Fruit fly (Drosophila melanogaster) whole organism, embryonic: ENCODE measurements around the gene CG2540.

ENCODE experiments used
- Atf6 ChIP-seq: fragments of 200-800 bp; sonication (Bioruptor generic); IDR thresholded peaks from 2 replicates; pipeline ENCODE4 v1.3.6; 2022; ENCODE audit warnings: missing biosample characterization, missing genetic modification characterization
- B-H2 ChIP-seq: fragments of 200-800 bp; sonication (Bioruptor generic); optimal IDR thresholded peaks from 2 replicates; lab custom pipeline; 2018; ENCODE audit warnings: missing biosample characterization, mild to moderate bottlenecking, missing genetic modification characterization
- CG10147 ChIP-seq: fragments of 200-800 bp; sonication (Bioruptor generic); optimal IDR thresholded peaks from 2 replicates; lab custom pipeline; 2019; ENCODE audit warnings: missing biosample characterization, mild to moderate bottlenecking, missing genetic modification characterization, moderate library complexity
- CG10431 ChIP-seq: fragments of 200-800 bp; sonication (Bioruptor generic); optimal IDR thresholded peaks from 3 replicates; lab custom pipeline; 2018; ENCODE audit warnings: missing biosample characterization, mild to moderate bottlenecking, missing genetic modification characterization
- CG10543 ChIP-seq: fragments of 200-800 bp; sonication (Bioruptor generic); optimal IDR thresholded peaks from 3 replicates; lab custom pipeline; 2017; ENCODE audit warnings: missing biosample characterization, mild to moderate bottlenecking, missing genetic modification characterization, moderate library complexity
- CG14710 ChIP-seq: fragments of 200-800 bp; sonication (Bioruptor generic); optimal IDR thresholded peaks from 3 replicates; lab custom pipeline; 2019; ENCODE audit warnings: missing biosample characterization, mild to moderate bottlenecking, missing genetic modification characterization, moderate library complexity
- CG17385 ChIP-seq: fragments of 200-800 bp; sonication (Bioruptor generic); optimal IDR thresholded peaks from 3 replicates; lab custom pipeline; 2018; ENCODE audit warnings: missing biosample characterization, mild to moderate bottlenecking, missing genetic modification characterization
- CG31441 ChIP-seq: fragments of 200-800 bp; sonication (Bioruptor generic); IDR thresholded peaks from 2 replicates; pipeline ENCODE4 v1.3.6; 2022; ENCODE audit warnings: missing biosample characterization, missing genetic modification characterization
- CG3281 ChIP-seq: fragments of 200-800 bp; sonication (Bioruptor generic); optimal IDR thresholded peaks from 3 replicates; lab custom pipeline; 2017; ENCODE audit warnings: missing biosample characterization, mild to moderate bottlenecking, missing genetic modification characterization
- CG34376 ChIP-seq: fragments of 200-800 bp; sonication (Bioruptor generic); optimal IDR thresholded peaks from 2 replicates; lab custom pipeline; 2018; ENCODE audit warnings: missing biosample characterization, mild to moderate bottlenecking, missing genetic modification characterization
- CG6689 ChIP-seq: fragments of 200-800 bp; sonication (Bioruptor generic); IDR thresholded peaks from 2 replicates; pipeline ENCODE4 v1.3.6; 2022; ENCODE audit warnings: missing biosample characterization, missing genetic modification characterization
- CG6791 ChIP-seq: fragments of 200-800 bp; sonication (Bioruptor generic); IDR thresholded peaks from 3 replicates; pipeline ENCODE4 v1.3.6; 2022; ENCODE audit warnings: missing biosample characterization, missing genetic modification characterization; ENCODE audit not compliant: partially characterized antibody
- CG7357 ChIP-seq: fragments of 200-800 bp; sonication (Bioruptor generic); IDR thresholded peaks from 3 replicates; pipeline ENCODE4 v1.3.6; 2022; ENCODE audit warnings: missing biosample characterization, missing genetic modification characterization
- CG7372 ChIP-seq: fragments of 200-800 bp; sonication (Bioruptor generic); IDR thresholded peaks from 2 replicates; pipeline ENCODE4 v1.3.6; 2022; ENCODE audit warnings: missing biosample characterization, missing genetic modification characterization
- CG8290 ChIP-seq, 3 experiments: fragments of 200-800 bp; sonication (Bioruptor generic); optimal IDR thresholded peaks; 2 replicates each; lab custom pipeline; 2016 to 2019; ENCODE audit warnings: missing biosample characterization in 3 of 3, missing genetic modification characterization in 3 of 3, mild to moderate bottlenecking in 2 of 3, moderate library complexity in 1 of 3
- CG9797 ChIP-seq: fragments of 200-800 bp; sonication (Bioruptor generic); optimal IDR thresholded peaks from 3 replicates; lab custom pipeline; 2018; ENCODE audit warnings: missing biosample characterization, mild to moderate bottlenecking, missing genetic modification characterization
- D ChIP-seq, 2 experiments: fragments of 200-800 bp in 1 of 2; fragments of >200 bp in 1 of 2; sonication (Bioruptor generic) in 1 of 2; optimal IDR thresholded peaks; 2 replicates in 1 of 2; 3 replicates in 1 of 2; lab custom pipeline; 2017; ENCODE audit warnings: mild to moderate bottlenecking in 1 of 2, missing biosample characterization in 1 of 2, missing genetic modification characterization in 1 of 2, missing genetic modification reagents in 1 of 2
- Dbx ChIP-seq: fragments of 200-800 bp; sonication (Bioruptor generic); IDR thresholded peaks from 3 replicates; pipeline ENCODE4 v1.3.6; 2022; ENCODE audit warnings: missing biosample characterization, missing genetic modification characterization
- Drgx ChIP-seq: fragments of 200-800 bp; sonication (Bioruptor generic); IDR thresholded peaks from 2 replicates; pipeline ENCODE4 v1.3.6; 2022; ENCODE audit warnings: missing biosample characterization, missing genetic modification characterization
- Ets65A ChIP-seq: fragments of 200-800 bp; sonication (Bioruptor generic); peaks from one replicate; lab custom pipeline; 2016; ENCODE audit warnings: missing biosample characterization, missing genetic modification characterization
- Fer1 ChIP-seq: fragments of 200-800 bp; sonication (Bioruptor generic); optimal IDR thresholded peaks from 2 replicates; lab custom pipeline; 2017; ENCODE audit warnings: missing biosample characterization, mild to moderate bottlenecking, missing genetic modification characterization
- GATAe ChIP-seq: fragments of 200-800 bp; sonication (Bioruptor generic); conservative IDR thresholded peaks from 2 replicates; pipeline ENCODE4 v1.3.6; 2022; ENCODE audit warnings: missing biosample characterization, missing genetic modification characterization
- HHEX ChIP-seq: fragments of 200-800 bp; sonication (Bioruptor generic); optimal IDR thresholded peaks from 3 replicates; lab custom pipeline; 2017; ENCODE audit warnings: missing biosample characterization, mild to moderate bottlenecking, missing genetic modification characterization, missing genetic modification reagents
- HmgZ ChIP-seq: fragments of 200-800 bp; sonication (Bioruptor generic); optimal IDR thresholded peaks from 2 replicates; lab custom pipeline; 2018; ENCODE audit warnings: missing biosample characterization, mild to moderate bottlenecking, missing genetic modification characterization
- Hmr ChIP-seq: fragments of 200-800 bp; sonication (Bioruptor generic); optimal IDR thresholded peaks from 3 replicates; lab custom pipeline; 2017; ENCODE audit warnings: mild to moderate bottlenecking, missing biosample characterization, missing genetic modification reagents, missing genetic modification characterization
- Hr78 ChIP-seq, 2 experiments: fragments of 200-800 bp in 1 of 2; fragments of >200 bp in 1 of 2; sonication (Bioruptor generic) in 1 of 2; optimal IDR thresholded peaks; 2 replicates each; lab custom pipeline; 2017 to 2019; ENCODE audit warnings: missing biosample characterization in 2 of 2, missing genetic modification characterization in 2 of 2, mild to moderate bottlenecking in 1 of 2, moderate library complexity in 1 of 2
- Mad ChIP-seq: fragments of 200-800 bp; sonication (Bioruptor generic); optimal IDR thresholded peaks from 2 replicates; lab custom pipeline; 2016; ENCODE audit warnings: missing biosample characterization, missing genetic modification characterization
- Pdp1 ChIP-seq, 2 experiments: fragments of 200-800 bp; sonication (Bioruptor generic); optimal IDR thresholded peaks; 3 replicates each; lab custom pipeline; 2016; ENCODE audit warnings: missing biosample characterization in 2 of 2, missing genetic modification characterization in 2 of 2, mild to moderate bottlenecking in 1 of 2, moderate library complexity in 1 of 2
- Rfx ChIP-seq: fragments of 200-800 bp; sonication (Bioruptor generic); IDR thresholded peaks from 2 replicates; pipeline ENCODE4 v1.3.6; 2022; ENCODE audit warnings: missing biosample characterization, missing genetic modification characterization
- Side ChIP-seq: fragments of 200-800 bp; sonication (Bioruptor generic); optimal IDR thresholded peaks from 2 replicates; lab custom pipeline; 2016; ENCODE audit warnings: missing biosample characterization, missing genetic modification characterization
- Trl ChIP-seq, 3 experiments: fragments of >200 bp in 2 of 3; fragments of 200-800 bp in 1 of 3; sonication (Bioruptor generic) in 1 of 3; optimal IDR thresholded peaks; 2 replicates in 1 of 3; 3 replicates in 2 of 3; lab custom pipeline; 2016 to 2017; ENCODE audit warnings: missing biosample characterization in 1 of 3, missing genetic modification characterization in 1 of 3
- cg ChIP-seq: fragments of 200-800 bp; sonication (Bioruptor generic); optimal IDR thresholded peaks from 3 replicates; lab custom pipeline; 2019; ENCODE audit warnings: missing biosample characterization, mild to moderate bottlenecking, missing genetic modification characterization, moderate library complexity
- crol ChIP-seq: fragments of 200-800 bp; sonication (Bioruptor generic); IDR thresholded peaks from 2 replicates; pipeline ENCODE4 v1.3.6; 2022; ENCODE audit warnings: missing biosample characterization, missing genetic modification characterization
- dm ChIP-seq: fragments of 200-800 bp; sonication (Bioruptor generic); optimal IDR thresholded peaks from 3 replicates; lab custom pipeline; 2016; ENCODE audit warnings: missing biosample characterization, missing genetic modification characterization
- fd3F ChIP-seq: fragments of 200-800 bp; sonication (Bioruptor generic); optimal IDR thresholded peaks from 2 replicates; lab custom pipeline; 2018; ENCODE audit warnings: missing biosample characterization, mild to moderate bottlenecking, missing genetic modification characterization, moderate library complexity
- fu2 ChIP-seq: fragments of 200-800 bp; sonication (Bioruptor generic); optimal IDR thresholded peaks from 2 replicates; lab custom pipeline; 2016; ENCODE audit warnings: missing biosample characterization, missing genetic modification characterization
- gfzf ChIP-seq: fragments of 200-800 bp; sonication (Bioruptor generic); optimal IDR thresholded peaks from 2 replicates; lab custom pipeline; 2016; ENCODE audit warnings: missing biosample characterization, mild to moderate bottlenecking, missing genetic modification characterization, moderate library complexity
- kni ChIP-seq: fragments of 200-800 bp; sonication (Bioruptor generic); optimal IDR thresholded peaks from 3 replicates; lab custom pipeline; 2017; ENCODE audit warnings: mild to moderate bottlenecking, missing biosample characterization, missing genetic modification reagents, missing genetic modification characterization
- maf-S ChIP-seq: fragments of 200-800 bp; sonication (Bioruptor generic); optimal IDR thresholded peaks from 2 replicates; lab custom pipeline; 2016; ENCODE audit warnings: missing biosample characterization, missing genetic modification characterization
- pfk ChIP-seq: fragments of 200-800 bp; sonication (Bioruptor generic); optimal IDR thresholded peaks from 2 replicates; lab custom pipeline; 2018; ENCODE audit warnings: missing biosample characterization, mild to moderate bottlenecking, missing genetic modification characterization, moderate library complexity
- sens ChIP-seq: fragments of 200-800 bp; sonication (Bioruptor generic); peaks from one replicate; lab custom pipeline; 2016; ENCODE audit warnings: missing biosample characterization, missing genetic modification characterization
- sens-2 ChIP-seq: fragments of 200-800 bp; sonication (Bioruptor generic); IDR thresholded peaks from 2 replicates; pipeline ENCODE4 v1.3.6; 2022; ENCODE audit warnings: missing biosample characterization, missing genetic modification characterization
- tin ChIP-seq: fragments of 200-800 bp; sonication (Bioruptor generic); optimal IDR thresholded peaks from 3 replicates; lab custom pipeline; 2016; ENCODE audit warnings: missing biosample characterization, missing genetic modification characterization
- tup ChIP-seq: fragments of 200-800 bp; sonication (Bioruptor generic); optimal IDR thresholded peaks from 2 replicates; lab custom pipeline; 2016; ENCODE audit warnings: missing biosample characterization, mild to moderate bottlenecking, missing genetic modification characterization, moderate library complexity
- twi ChIP-seq: fragments of 200-800 bp; optimal IDR thresholded peaks from 2 replicates; lab custom pipeline; 2019; ENCODE audit warnings: missing biosample characterization, mild to moderate bottlenecking, missing genetic modification characterization, moderate library complexity
- wek ChIP-seq: fragments of 200-800 bp; sonication (Bioruptor generic); optimal IDR thresholded peaks from 3 replicates; lab custom pipeline; 2018; ENCODE audit warnings: missing biosample characterization, mild to moderate bottlenecking, missing genetic modification characterization, moderate library complexity

The CG2540 gene

DNA sequence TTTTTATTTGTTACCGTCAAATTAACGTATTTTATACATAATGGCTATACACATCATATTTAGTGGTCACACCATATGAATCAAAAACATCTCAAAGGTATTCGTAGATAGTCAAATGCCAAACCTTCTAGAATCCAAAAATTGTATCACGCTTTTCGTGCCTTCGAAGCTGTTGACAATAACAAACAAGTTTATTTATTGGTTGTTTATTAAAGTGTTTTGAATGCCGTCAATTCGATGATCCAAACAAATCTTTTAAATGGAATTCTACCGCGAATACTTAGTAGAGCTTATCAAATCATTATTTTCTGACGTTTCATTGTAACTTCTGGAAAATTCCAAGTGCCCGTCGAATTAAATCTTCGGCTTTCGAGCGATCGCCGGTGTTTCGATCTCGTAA lies 37.3 kb downstream of the CG2540 start (continued):
- TF ChIP-seq CG7372 (GFP tag; lab: Robert Waterston, UW) (no peak), Mad (GFP tag; lab: Kevin White, UChicago) (no peak), Side (GFP tag; lab: Kevin White, UChicago) (no peak), maf-S (no peak), CG14710 (tag; lab: Kevin White, UChicago) (no peak), CG17385 (GFP tag; lab: Kevin White, UChicago) (no peak), Hmr (no peak), CG8290 (GFP tag; optimal IDR thresholded peaks at IDR 0.05; lab: Kevin White, UChicago) (no peak), CG8290 (tag; optimal IDR thresholded peaks at IDR 0.05; lab: Kevin White, UChicago) (peak in 1 of 2 experiments; percentile 78), CG7357 (GFP tag; lab: Robert Waterston, UW) (no peak), Fer1 (peak; percentile 13), B-H2 (GFP tag; lab: Kevin White, UChicago) (peak; percentile 12), pfk (GFP tag; lab: Kevin White, UChicago) (peak; percentile 8), sens-2 (GFP tag; lab: Robert Waterston, UW) (no peak), wek (GFP tag; lab: Kevin White, UChicago) (peak; percentile 8), CG3281 (GFP tag; lab: Kevin White, UChicago) (no peak), Rfx (GFP tag; lab: Robert Waterston, UW) (peak; percentile 35; the same call in 1 of the 2 replicates), fd3F (GFP tag; lab: Kevin White, UChicago) (peak; percentile 2), Atf6 (GFP tag; lab: Robert Waterston, UW) (peak; percentile 53)
- TF ChIP-seq, all 482 proteins: peak for 20

DNA sequence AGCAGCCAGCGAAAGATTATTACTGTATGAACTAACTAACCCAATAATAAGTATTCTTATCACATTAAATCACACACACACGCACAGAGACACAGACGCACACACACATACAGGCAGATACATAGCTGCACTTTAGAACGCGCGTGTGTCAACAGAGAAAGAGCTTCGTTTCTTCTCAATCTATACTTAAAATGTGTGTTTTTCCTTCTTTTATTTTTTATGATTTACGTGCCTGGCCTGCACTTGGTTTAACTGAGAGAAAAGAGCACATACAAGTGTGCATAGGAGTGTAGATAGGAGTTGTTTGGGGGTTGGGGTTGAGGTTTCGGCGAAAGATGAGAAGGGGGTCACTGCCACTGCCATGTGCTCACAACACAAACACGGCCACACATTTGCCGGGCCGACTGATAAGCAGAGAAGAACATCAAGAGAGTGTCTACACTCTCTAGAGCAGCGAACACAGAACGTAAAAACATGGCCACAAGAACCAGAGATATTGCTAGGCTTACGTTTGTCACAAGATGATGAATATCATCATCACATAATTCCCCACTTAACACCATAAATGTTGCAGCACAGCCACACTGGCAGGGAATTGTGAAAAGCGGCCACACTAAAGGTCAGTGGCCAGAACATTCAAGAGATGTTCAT lies 38.0 kb downstream of the CG2540 start:
- TF ChIP-seq CG31441 (no peak), CG34376 (GFP tag; lab: Kevin White, UChicago) (peak; percentile 8), HHEX (GFP tag; lab: Kevin White, UChicago) (peak; percentile 9), Dbx (peak; percentile 22; the same call in 1 of the 3 replicates), tup (GFP tag; lab: Kevin White, UChicago) (no peak), twi (tag; lab: Kevin White, UChicago) (peak; percentile 65), kni (GFP tag; lab: Kevin White, UChicago) (peak; percentile 19), tin (GFP tag; lab: Kevin White, UChicago) (no peak), CG6791 (peak; percentile 45; the same call in 1 of the 3 replicates), Trl (optimal IDR thresholded peaks at IDR 0.05; lab: Kevin White, UChicago) (peak in 1 of 2 experiments; percentile 16), Trl (GFP tag; optimal IDR thresholded peaks at IDR 0.05; lab: Kevin White, UChicago) (no peak), HmgZ (tag; lab: Kevin White, UChicago) (peak; percentile 3), CG8290 (GFP tag; optimal IDR thresholded peaks at IDR 0.05; lab: Kevin White, UChicago) (peak; percentile 2), CG8290 (tag; optimal IDR thresholded peaks at IDR 0.05; lab: Kevin White, UChicago) (peak in 1 of 2 experiments; percentile 11), CG9797 (GFP tag; lab: Kevin White, UChicago) (peak; percentile 5), Hr78 (GFP tag; optimal IDR thresholded peaks at IDR 0.05; lab: Kevin White, UChicago) (peak in 1 of 2 experiments; percentile 35), dm (GFP tag; lab: Kevin White, UChicago) (peak; percentile 30), GATAe (GFP tag; lab: Robert Waterston, UW) (0 out of 2 replicates have a peak, but pooled peaks have one; percentile 9), Pdp1 (GFP tag; optimal IDR thresholded peaks at IDR 0.05; lab: Kevin White, UChicago) (peak in 1 of 2 experiments; percentile 1), CG10431 (GFP tag; lab: Kevin White, UChicago) (no peak), fu2 (GFP tag; lab: Kevin White, UChicago) (no peak), D (optimal IDR thresholded peaks at IDR 0.05; lab: Kevin White, UChicago) (no peak), D (GFP tag; optimal IDR thresholded peaks at IDR 0.05; lab: Kevin White, UChicago) (no peak), gfzf (GFP tag; lab: Kevin White, UChicago) (peak; percentile 48), cg (GFP tag; lab: Kevin White, UChicago) (peak; percentile 74), CG10543 (GFP tag; lab: Kevin White, UChicago) (peak; percentile 46), sens (GFP tag; lab: Kevin White, UChicago) (peak; percentile 68), CG6689 (no peak), crol (no peak), Drgx (GFP tag; lab: Robert Waterston, UW) (peak; percentile 49), Ets65A (GFP tag; lab: Kevin White, UChicago) (peak; percentile 76), CG10147 (GFP tag; lab: Kevin White, UChicago) (no peak)
